Fruit fly (Drosophila melanogaster) whole organism, embryonic: Measurements from ENCODE around the gene ovm.

Source experiments
- Abd-B ChIP-seq: fragments of 200-800 bp; sonication (Bioruptor generic); optimal IDR thresholded peaks from 2 replicates; lab custom pipeline; 2018; ENCODE audit warnings: missing biosample characterization, mild to moderate bottlenecking, missing genetic modification characterization, moderate library complexity
- Bteb2 ChIP-seq: fragments of 200-800 bp; sonication (Bioruptor generic); optimal IDR thresholded peaks from 2 replicates; lab custom pipeline; 2016; ENCODE audit warnings: missing biosample characterization, missing genetic modification characterization
- CG1024 ChIP-seq: fragments of 200-800 bp; sonication (Bioruptor generic); IDR thresholded peaks from 2 replicates; pipeline ENCODE4 v1.3.6; 2022; ENCODE audit warnings: missing biosample characterization, missing genetic modification characterization
- CG10565 ChIP-seq: fragments of 200-800 bp; sonication (Bioruptor generic); optimal IDR thresholded peaks from 3 replicates; lab custom pipeline; 2016; ENCODE audit warnings: missing biosample characterization, mild to moderate bottlenecking, missing genetic modification characterization
- CG10979 ChIP-seq: fragments of 200-800 bp; sonication (Bioruptor generic); optimal IDR thresholded peaks from 2 replicates; lab custom pipeline; 2018; ENCODE audit warnings: missing biosample characterization, mild to moderate bottlenecking, missing genetic modification characterization, moderate library complexity
- CG11247 ChIP-seq: fragments of 200-800 bp; sonication (Bioruptor generic); IDR thresholded peaks from 2 replicates; pipeline ENCODE4 v1.3.6; 2022; ENCODE audit warnings: missing biosample characterization, missing genetic modification characterization
- CG1233 ChIP-seq: fragments of 200-800 bp; sonication (Bioruptor generic); optimal IDR thresholded peaks from 4 replicates; lab custom pipeline; 2018; ENCODE audit warnings: missing biosample characterization, mild to moderate bottlenecking, missing genetic modification characterization
- CG15073 ChIP-seq: fragments of 200-800 bp; sonication (Bioruptor generic); optimal IDR thresholded peaks from 2 replicates; lab custom pipeline; 2016; ENCODE audit warnings: missing biosample characterization, missing genetic modification characterization
- CG17328 ChIP-seq: fragments of 200-800 bp; sonication (Bioruptor generic); IDR thresholded peaks from 2 replicates; pipeline ENCODE4 v1.3.6; 2022; ENCODE audit warnings: missing biosample characterization, missing genetic modification characterization
- CG1832 ChIP-seq: fragments of 200-800 bp; sonication (Bioruptor generic); optimal IDR thresholded peaks from 2 replicates; lab custom pipeline; 2017; ENCODE audit warnings: missing biosample characterization, mild to moderate bottlenecking, missing genetic modification characterization, inconsistent platforms
- CG2875 ChIP-seq: fragments of 200-800 bp; sonication (Bioruptor generic); optimal IDR thresholded peaks from 2 replicates; lab custom pipeline; 2017; ENCODE audit warnings: missing biosample characterization, mild to moderate bottlenecking, missing genetic modification characterization, missing genetic modification reagents
- CG30020 ChIP-seq: fragments of 200-800 bp; optimal IDR thresholded peaks from 2 replicates; lab custom pipeline; 2019; ENCODE audit warnings: missing biosample characterization, mild to moderate bottlenecking, missing genetic modification characterization, moderate library complexity
- CG3407 ChIP-seq: fragments of 200-800 bp; sonication (Bioruptor generic); optimal IDR thresholded peaks from 2 replicates; lab custom pipeline; 2018; ENCODE audit warnings: missing biosample characterization, mild to moderate bottlenecking, missing genetic modification characterization
- CG3838 ChIP-seq: fragments of 200-800 bp; sonication (Bioruptor generic); optimal IDR thresholded peaks from 3 replicates; lab custom pipeline; 2016; ENCODE audit warnings: missing biosample characterization, missing genetic modification characterization
- CG5180 ChIP-seq: fragments of 200-800 bp; sonication (Bioruptor generic); optimal IDR thresholded peaks from 3 replicates; lab custom pipeline; 2017; ENCODE audit warnings: missing biosample characterization, missing genetic modification characterization, mild to moderate bottlenecking, moderate library complexity, missing genetic modification reagents
- CG6654 ChIP-seq: fragments of 200-800 bp; sonication (Bioruptor generic); optimal IDR thresholded peaks from 2 replicates; lab custom pipeline; 2017; ENCODE audit warnings: missing biosample characterization, mild to moderate bottlenecking, missing genetic modification characterization
- CG7357 ChIP-seq: fragments of 200-800 bp; sonication (Bioruptor generic); IDR thresholded peaks from 3 replicates; pipeline ENCODE4 v1.3.6; 2022; ENCODE audit warnings: missing biosample characterization, missing genetic modification characterization
- CG7745 ChIP-seq: fragments of 200-800 bp; sonication (Bioruptor generic); optimal IDR thresholded peaks from 2 replicates; lab custom pipeline; 2018; ENCODE audit warnings: missing biosample characterization, mild to moderate bottlenecking, missing genetic modification characterization, moderate library complexity
- CG7786 ChIP-seq: fragments of 200-800 bp; sonication (Bioruptor generic); optimal IDR thresholded peaks from 2 replicates; lab custom pipeline; 2016; ENCODE audit warnings: missing biosample characterization, missing genetic modification characterization
- CG9215 ChIP-seq: fragments of 200-800 bp; sonication (Bioruptor generic); IDR thresholded peaks from 2 replicates; pipeline ENCODE4 v1.3.6; 2022; ENCODE audit warnings: missing biosample characterization, missing genetic modification characterization
- CG9797 ChIP-seq: fragments of 200-800 bp; sonication (Bioruptor generic); optimal IDR thresholded peaks from 3 replicates; lab custom pipeline; 2018; ENCODE audit warnings: missing biosample characterization, mild to moderate bottlenecking, missing genetic modification characterization
- CoRest ChIP-seq: fragments of 200-800 bp; sonication (Bioruptor generic); optimal IDR thresholded peaks from 3 replicates; lab custom pipeline; 2018; ENCODE audit warnings: missing biosample characterization, mild to moderate bottlenecking, missing genetic modification characterization, moderate library complexity
- CrebB ChIP-seq: fragments of 200-800 bp; sonication (Bioruptor generic); optimal IDR thresholded peaks from 3 replicates; lab custom pipeline; 2018; ENCODE audit warnings: missing biosample characterization, mild to moderate bottlenecking, missing genetic modification characterization
- Doc3 ChIP-seq: fragments of 200-800 bp; sonication (Bioruptor generic); IDR thresholded peaks from 3 replicates; pipeline ENCODE4 v1.3.6; 2022; ENCODE audit warnings: missing biosample characterization, missing genetic modification characterization; ENCODE audit not compliant: partially characterized antibody
- HLH54F ChIP-seq: fragments of 200-800 bp; sonication (Bioruptor generic); optimal IDR thresholded peaks from 3 replicates; lab custom pipeline; 2016; ENCODE audit warnings: missing biosample characterization, missing genetic modification characterization
- Mes4 ChIP-seq: fragments of 200-800 bp; sonication (Bioruptor generic); optimal IDR thresholded peaks from 2 replicates; lab custom pipeline; 2016; ENCODE audit warnings: missing biosample characterization, missing genetic modification characterization
- Nf-YA ChIP-seq: fragments of 200-800 bp; sonication (Bioruptor generic); IDR thresholded peaks from 2 replicates; pipeline ENCODE4 v1.3.6; 2022; ENCODE audit warnings: missing biosample characterization, missing genetic modification characterization
- Nf-YC ChIP-seq: fragments of 200-800 bp; optimal IDR thresholded peaks from 3 replicates; lab custom pipeline; 2019; ENCODE audit warnings: missing biosample characterization, mild to moderate bottlenecking, missing genetic modification characterization, moderate library complexity
- Oli ChIP-seq: fragments of 200-800 bp; sonication (Bioruptor generic); optimal IDR thresholded peaks from 2 replicates; lab custom pipeline; 2018; ENCODE audit warnings: missing biosample characterization, mild to moderate bottlenecking, missing genetic modification characterization, moderate library complexity
- Ptx1 ChIP-seq: fragments of 200-800 bp; sonication (Bioruptor generic); IDR thresholded peaks from 2 replicates; pipeline ENCODE4 v1.3.6; 2022; ENCODE audit warnings: missing biosample characterization, missing genetic modification characterization
- Rx ChIP-seq: fragments of 200-800 bp; sonication (Bioruptor generic); IDR thresholded peaks from 2 replicates; pipeline ENCODE4 v1.3.6; 2022; ENCODE audit warnings: missing biosample characterization, missing genetic modification characterization
- Tbp ChIP-seq: fragments of >200 bp; optimal IDR thresholded peaks from 2 replicates; lab custom pipeline; 2018; ENCODE audit warnings: missing biosample characterization, missing genetic modification characterization
- Xrp1 ChIP-seq: fragments of 200-800 bp; sonication (Bioruptor generic); IDR thresholded peaks from 2 replicates; pipeline ENCODE4 v1.3.6; 2022; ENCODE audit warnings: missing biosample characterization, missing genetic modification characterization
- cg ChIP-seq: fragments of 200-800 bp; sonication (Bioruptor generic); optimal IDR thresholded peaks from 3 replicates; lab custom pipeline; 2019; ENCODE audit warnings: missing biosample characterization, mild to moderate bottlenecking, missing genetic modification characterization, moderate library complexity
- crc ChIP-seq: fragments of 200-800 bp; sonication (Bioruptor generic); optimal IDR thresholded peaks from 2 replicates; lab custom pipeline; 2016; ENCODE audit warnings: missing biosample characterization, missing genetic modification characterization
- fu2 ChIP-seq: fragments of 200-800 bp; sonication (Bioruptor generic); optimal IDR thresholded peaks from 2 replicates; lab custom pipeline; 2016; ENCODE audit warnings: missing biosample characterization, missing genetic modification characterization
- gsb-n ChIP-seq: fragments of 200-800 bp; sonication (Bioruptor generic); optimal IDR thresholded peaks from 3 replicates; lab custom pipeline; 2018; ENCODE audit warnings: missing biosample characterization, mild to moderate bottlenecking, missing genetic modification characterization
- jigr1 ChIP-seq: fragments of 200-800 bp; sonication (Bioruptor generic); IDR thresholded peaks from 3 replicates; pipeline ENCODE4 v1.3.6; 2022; ENCODE audit warnings: missing biosample characterization, missing genetic modification characterization
- nau ChIP-seq: fragments of 200-800 bp; sonication (Bioruptor generic); optimal IDR thresholded peaks from 3 replicates; lab custom pipeline; 2017; ENCODE audit warnings: missing biosample characterization, mild to moderate bottlenecking, missing genetic modification characterization, missing genetic modification reagents
- nerfin-1 ChIP-seq: fragments of 200-800 bp; sonication (Bioruptor generic); optimal IDR thresholded peaks from 3 replicates; lab custom pipeline; 2019; ENCODE audit warnings: missing biosample characterization, mild to moderate bottlenecking, missing genetic modification characterization, moderate library complexity
- nom ChIP-seq: fragments of 200-800 bp; sonication (Bioruptor generic); optimal IDR thresholded peaks from 2 replicates; lab custom pipeline; 2017; ENCODE audit warnings: missing biosample characterization, missing genetic modification characterization, mild to moderate bottlenecking, moderate library complexity, missing genetic modification reagents
- onecut ChIP-seq: fragments of 200-800 bp; sonication (Bioruptor generic); IDR thresholded peaks from 2 replicates; pipeline ENCODE4 v1.3.6; 2022; ENCODE audit warnings: missing biosample characterization, missing genetic modification characterization
- pho ChIP-seq: fragments of 200-800 bp; sonication (Bioruptor generic); optimal IDR thresholded peaks from 2 replicates; lab custom pipeline; 2016; ENCODE audit warnings: missing biosample characterization, missing genetic modification characterization
- sc ChIP-seq, 3 experiments: fragments of >200 bp in 2 of 3; fragments of 200-800 bp in 1 of 3; sonication (Bioruptor generic) in 1 of 3; optimal IDR thresholded peaks; 2 replicates in 2 of 3; 3 replicates in 1 of 3; lab custom pipeline; 2017; ENCODE audit warnings: mild to moderate bottlenecking in 1 of 3, missing biosample characterization in 1 of 3, missing genetic modification characterization in 1 of 3, missing genetic modification reagents in 1 of 3
- slou ChIP-seq: fragments of 200-800 bp; sonication (Bioruptor generic); optimal IDR thresholded peaks from 3 replicates; lab custom pipeline; 2016; ENCODE audit warnings: missing biosample characterization, missing genetic modification characterization
- slp2 ChIP-seq: fragments of 200-800 bp; sonication (Bioruptor generic); optimal IDR thresholded peaks from 2 replicates; lab custom pipeline; 2016; ENCODE audit warnings: missing biosample characterization, missing genetic modification characterization
- ssp ChIP-seq: fragments of 200-800 bp; sonication (Bioruptor generic); IDR thresholded peaks from 2 replicates; pipeline ENCODE4 v1.3.6; 2022; ENCODE audit warnings: missing biosample characterization, missing genetic modification characterization
- stc ChIP-seq: fragments of 200-800 bp; sonication (Bioruptor generic); IDR thresholded peaks from 2 replicates; pipeline ENCODE4 v1.3.6; 2022; ENCODE audit warnings: missing biosample characterization, missing genetic modification characterization
- stwl ChIP-seq: fragments of 200-800 bp; sonication (Bioruptor generic); optimal IDR thresholded peaks from 3 replicates; lab custom pipeline; 2018; ENCODE audit warnings: missing biosample characterization, mild to moderate bottlenecking, missing genetic modification characterization, moderate library complexity
- vnd ChIP-seq: fragments of 200-800 bp; sonication (Bioruptor generic); IDR thresholded peaks from 3 replicates; pipeline ENCODE4 v1.3.6; 2022; ENCODE audit warnings: missing biosample characterization, missing genetic modification characterization; ENCODE audit not compliant: partially characterized antibody

ovm gene

DNA sequence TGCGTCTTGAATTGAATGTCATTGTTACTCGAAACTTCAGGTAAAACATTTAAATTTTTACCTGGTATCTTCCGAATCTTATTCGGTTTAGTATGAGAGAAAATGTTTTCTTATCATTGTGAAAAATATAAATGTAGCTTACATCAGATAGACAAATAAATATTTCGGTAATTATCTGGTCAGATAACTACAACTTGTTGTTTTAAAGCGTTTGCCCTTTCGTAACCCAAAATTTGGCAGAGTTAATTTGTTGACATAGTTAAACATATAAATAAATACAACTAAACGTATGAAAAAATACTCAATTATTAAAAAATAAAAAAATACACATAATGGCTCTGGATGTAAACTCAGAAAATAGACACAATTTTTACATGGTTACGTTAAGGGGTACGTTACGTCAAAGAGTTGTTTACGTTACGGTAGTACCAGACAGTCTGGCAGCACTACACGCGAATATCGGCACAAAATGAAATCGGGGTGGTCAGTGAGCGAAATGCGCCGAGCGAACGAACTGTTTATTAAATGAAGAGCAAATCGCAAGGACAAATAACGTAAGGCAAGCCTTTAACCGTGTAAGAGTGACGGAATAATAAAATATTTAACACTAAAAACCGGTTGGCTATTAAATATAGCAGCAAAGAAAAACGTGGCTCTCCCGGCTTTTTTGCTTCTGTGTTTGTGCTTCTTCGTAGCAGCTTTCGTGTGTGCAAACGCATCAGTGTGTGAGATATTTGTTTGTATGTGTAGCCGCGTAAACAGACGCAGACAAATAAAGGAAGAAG is 41.8 kb upstream of the ovm start (continued):
- no peak for TF ChIP-seq CG30020
- TF ChIP-seq Nf-YA = no peak
- no peak for TF ChIP-seq crc
- no peak for TF ChIP-seq CG6654 (GFP tag; lab: Kevin White, UChicago)
- TF ChIP-seq CG3838 (GFP tag; lab: Kevin White, UChicago) = no peak
- TF ChIP-seq CG1024 (GFP tag; lab: Robert Waterston, UW) = no peak
- no peak for TF ChIP-seq CoRest (tag; lab: Kevin White, UChicago)
- TF ChIP-seq Xrp1 (GFP tag; lab: Robert Waterston, UW) = no peak
- TF ChIP-seq CG9797 = no peak
- peak; percentile 51 for TF ChIP-seq stwl
- no peak for TF ChIP-seq stc
- no peak for TF ChIP-seq CG9215 (GFP tag; lab: Robert Waterston, UW)
- TF ChIP-seq CG17328 = no peak
- no peak for TF ChIP-seq ssp
- TF ChIP-seq CG1233 (GFP tag; lab: Kevin White, UChicago) = no peak
- no peak for TF ChIP-seq nau (GFP tag; lab: Kevin White, UChicago)
- TF ChIP-seq CG7357 (GFP tag; lab: Robert Waterston, UW) = no peak
- TF ChIP-seq CG7745 (tag; lab: Kevin White, UChicago) = no peak
- TF ChIP-seq slp2 (GFP tag; lab: Kevin White, UChicago) = no peak
- TF ChIP-seq CG1832 = no peak
- TF ChIP-seq Oli (tag; lab: Kevin White, UChicago) = no peak
- TF ChIP-seq CG5180 = no peak
- TF ChIP-seq CrebB (tag; lab: Kevin White, UChicago) = no peak
- TF ChIP-seq gsb-n (tag; lab: Kevin White, UChicago) = no peak
- TF ChIP-seq nerfin-1 (tag; lab: Kevin White, UChicago) = peak; percentile 38
- TF ChIP-seq CG11247 = no peak
- TF ChIP-seq HLH54F (GFP tag; lab: Kevin White, UChicago) = no peak
- TF ChIP-seq cg = peak; percentile 93
- TF ChIP-seq onecut (GFP tag; lab: Robert Waterston, UW) = no peak
- TF ChIP-seq Bteb2 (GFP tag; lab: Kevin White, UChicago) = no peak
- TF ChIP-seq Mes4 = no peak
- no peak for TF ChIP-seq vnd
- TF ChIP-seq CG2875 (GFP tag; lab: Kevin White, UChicago) = no peak
- TF ChIP-seq Tbp (GFP tag; lab: Kevin White, UChicago) = no peak
- no peak for TF ChIP-seq jigr1 (GFP tag; lab: Robert Waterston, UW)
- TF ChIP-seq Ptx1 (GFP tag; lab: Robert Waterston, UW) = no peak
- no peak for TF ChIP-seq CG10565 (GFP tag; lab: Kevin White, UChicago)
- no peak for TF ChIP-seq CG7786 (GFP tag; lab: Kevin White, UChicago)
- TF ChIP-seq sc (optimal IDR thresholded peaks at IDR 0.05; lab: Kevin White, UChicago) = no peak
- no peak for TF ChIP-seq sc (GFP tag; optimal IDR thresholded peaks at IDR 0.05; lab: Kevin White, UChicago)
- no peak for TF ChIP-seq Abd-B (GFP tag; lab: Kevin White, UChicago)
- TF ChIP-seq nom = peak; percentile 90
- TF ChIP-seq CG3407 (GFP tag; lab: Kevin White, UChicago) = no peak
- TF ChIP-seq pho (GFP tag; lab: Kevin White, UChicago) = no peak
- TF ChIP-seq fu2 = no peak
- TF ChIP-seq Rx (GFP tag; lab: Robert Waterston, UW) = no peak
- no peak for TF ChIP-seq Nf-YC (tag; lab: Kevin White, UChicago)
- TF ChIP-seq Doc3 (GFP tag; lab: Robert Waterston, UW) = no peak
- TF ChIP-seq CG10979 (tag; lab: Kevin White, UChicago) = no peak
- TF ChIP-seq CG15073 (GFP tag; lab: Kevin White, UChicago) = no peak
- no peak for TF ChIP-seq slou
